Worm (Caenorhabditis elegans): ENCODE results near the gene pph-2.

ce11 chrIV:11915768-11916453, 38.3 kb upstream of the pph-2 start, which contains the start of gene ZK822.9:
- no peak for TF ChIP-seq aly-2 (tag; optimal IDR thresholded peaks at IDR 0.05)
- TF ChIP-seq nhr-11 (tag; optimal IDR thresholded peaks at IDR 0.05) = no peak
- TF ChIP-seq sptf-1 (tag; optimal IDR thresholded peaks at IDR 0.05) = no peak
- TF ChIP-seq blmp-1 (tag; optimal IDR thresholded peaks at IDR 0.05) = no peak
- no peak for TF ChIP-seq ceh-63 (GFP tag; optimal IDR thresholded peaks at IDR 0.05)
- TF ChIP-seq nhr-76 (tag; optimal IDR thresholded peaks at IDR 0.05) = no peak

Measured in whole organism, L1 larva.